Worm (Caenorhabditis elegans) whole organism, L1 larva: ENCODE results near the gene F19C6.5.
A peak's percentile ranks its signal among the peaks of the same experiment; 100 is the strongest.

ENCODE experiments used
- alr-1 ChIP-seq: fragments of 200-800 bp; sonication (Bioruptor generic); optimal IDR thresholded peaks from 2 replicates; lab custom pipeline; 2018; ENCODE audit warnings: borderline replicate concordance, mild to moderate bottlenecking, missing genetic modification characterization, missing compliant biosample characterization
- blmp-1 ChIP-seq: fragments of 150-350 bp; optimal IDR thresholded peaks from 2 replicates; lab custom pipeline; 2014; ENCODE audit warnings: missing biosample characterization, missing genetic modification characterization
- ceh-8 ChIP-seq: fragments of 200-800 bp; sonication (Bioruptor generic); optimal IDR thresholded peaks from 2 replicates; lab custom pipeline; 2018; ENCODE audit warnings: mild to moderate bottlenecking, missing genetic modification characterization, moderate library complexity, missing compliant biosample characterization
- ceh-88 ChIP-seq: fragments of 200-800 bp; sonication (Bioruptor generic); IDR thresholded peaks from 2 replicates; pipeline ENCODE4 v1.3.6; 2022; ENCODE audit warnings: missing genetic modification characterization, missing compliant biosample characterization
- dpl-1 ChIP-seq, 3 experiments: fragments of 150-350 bp in 2 of 3; sonication (generic microtip) in 1 of 3; optimal IDR thresholded peaks; 2 replicates each; lab custom pipeline; 2014 to 2017; ENCODE audit warnings: missing biosample characterization in 3 of 3, missing genetic modification characterization in 3 of 3, missing genetic modification reagents in 3 of 3
- dsc-1 ChIP-seq: sonication (generic microtip); optimal IDR thresholded peaks from 2 replicates; lab custom pipeline; 2016; ENCODE audit warnings: mild to moderate bottlenecking, missing genetic modification characterization, missing compliant biosample characterization
- efl-1 ChIP-seq, 4 experiments: fragments of 150-350 bp; optimal IDR thresholded peaks in 3 of 4; peaks in 1 of 4; 1 replicate in 1 of 4; 2 replicates in 3 of 4; lab custom pipeline; 2014; ENCODE audit warnings: missing biosample characterization in 2 of 4, missing genetic modification characterization in 2 of 4, missing genetic modification reagents in 2 of 4
- egl-13 ChIP-seq: sonication (generic microtip); optimal IDR thresholded peaks from 2 replicates; lab custom pipeline; 2016; ENCODE audit warnings: missing genotype, missing genetic modification reagents, missing genetic modification characterization, missing compliant biosample characterization
- egl-27 ChIP-seq, 2 experiments: fragments of 150-350 bp in 1 of 2; sonication (generic microtip); optimal IDR thresholded peaks; 3 replicates each; lab custom pipeline; 2017 to 2018; ENCODE audit warnings: missing biosample characterization in 2 of 2, missing genetic modification characterization in 2 of 2, missing genetic modification reagents in 2 of 2
- elt-2 ChIP-seq: sonication (generic microtip); optimal IDR thresholded peaks from 2 replicates; lab custom pipeline; 2016; ENCODE audit warnings: missing genetic modification characterization, mild to moderate bottlenecking, inconsistent platforms, missing compliant biosample characterization, missing genetic modification reagents
- elt-3 ChIP-seq, 6 experiments: fragments of 150-350 bp in 1 of 6; sonication (generic microtip); optimal IDR thresholded peaks; 2 replicates each; lab custom pipeline; 2017 to 2018; ENCODE audit warnings: missing biosample characterization in 6 of 6, missing genetic modification characterization in 6 of 6, inconsistent platforms in 1 of 6
- ets-5 ChIP-seq: fragments of 200-800 bp; sonication (Bioruptor generic); IDR thresholded peaks from 2 replicates; pipeline ENCODE4 v1.3.6; 2022; ENCODE audit warnings: missing genetic modification characterization, missing compliant biosample characterization
- hpl-2 ChIP-seq: fragments of 150-350 bp; optimal IDR thresholded peaks from 2 replicates; lab custom pipeline; 2014; ENCODE audit warnings: missing biosample characterization, missing genetic modification reagents, missing genetic modification characterization
- jun-1 ChIP-seq: fragments of 150-350 bp; optimal IDR thresholded peaks from 2 replicates; lab custom pipeline; 2014; ENCODE audit warnings: missing biosample characterization, missing genetic modification reagents, missing genetic modification characterization
- lin-14 ChIP-seq: fragments of 200-800 bp; sonication (Bioruptor generic); optimal IDR thresholded peaks from 2 replicates; lab custom pipeline; 2018; ENCODE audit warnings: mild to moderate bottlenecking, missing genetic modification characterization, moderate library complexity, missing compliant biosample characterization
- lin-15B ChIP-seq: fragments of 150-350 bp; sonication (generic microtip); optimal IDR thresholded peaks from 3 replicates; lab custom pipeline; 2014; ENCODE audit warnings: missing biosample characterization, missing genetic modification characterization
- lin-39 ChIP-seq: fragments of 150-350 bp; optimal IDR thresholded peaks from 2 replicates; lab custom pipeline; 2014; ENCODE audit warnings: missing biosample characterization, missing genetic modification reagents, missing genetic modification characterization
- lir-3 ChIP-seq: sonication (generic microtip); optimal IDR thresholded peaks from 2 replicates; lab custom pipeline; 2016; ENCODE audit warnings: mild to moderate bottlenecking, missing genetic modification characterization, moderate library complexity, missing compliant biosample characterization; ENCODE audit not compliant: poor library complexity
- mab-9 ChIP-seq: fragments of 200-800 bp; sonication (Bioruptor generic); IDR thresholded peaks from 2 replicates; pipeline ENCODE4 v1.3.6; 2022; ENCODE audit warnings: missing genetic modification reagents, missing genetic modification characterization, missing compliant biosample characterization
- mef-2 ChIP-seq: fragments of 150-350 bp; optimal IDR thresholded peaks from 2 replicates; lab custom pipeline; 2014; ENCODE audit warnings: missing biosample characterization, missing genetic modification characterization
- mep-1 ChIP-seq: fragments of 150-350 bp; optimal IDR thresholded peaks from 2 replicates; lab custom pipeline; 2014; ENCODE audit warnings: missing biosample characterization, missing genetic modification characterization
- nhr-19 ChIP-seq: fragments of 200-800 bp; sonication (Bioruptor generic); conservative IDR thresholded peaks from 2 replicates; pipeline ENCODE4 v1.3.6; 2022; ENCODE audit warnings: missing genetic modification characterization, missing compliant biosample characterization
- nhr-20 ChIP-seq: sonication (generic microtip); optimal IDR thresholded peaks from 2 replicates; lab custom pipeline; 2016; ENCODE audit warnings: mild to moderate bottlenecking, missing genetic modification characterization, missing compliant biosample characterization
- nhr-47 ChIP-seq: sonication (generic microtip); optimal IDR thresholded peaks from 2 replicates; lab custom pipeline; 2016; ENCODE audit warnings: mild to moderate bottlenecking, missing genetic modification characterization, moderate library complexity, missing compliant biosample characterization
- nhr-71 ChIP-seq: sonication (generic microtip); optimal IDR thresholded peaks from 2 replicates; lab custom pipeline; 2016; ENCODE audit warnings: mild to moderate bottlenecking, missing genetic modification characterization, moderate library complexity, missing compliant biosample characterization
- nhr-77 ChIP-seq: fragments of 150-350 bp; optimal IDR thresholded peaks from 2 replicates; lab custom pipeline; 2014; ENCODE audit warnings: missing biosample characterization, missing genetic modification characterization
- nhr-84 ChIP-seq: sonication (generic microtip); optimal IDR thresholded peaks from 2 replicates; lab custom pipeline; 2017; ENCODE audit warnings: missing biosample characterization, missing genetic modification characterization
- pag-3 ChIP-seq: sonication (generic microtip); optimal IDR thresholded peaks from 2 replicates; lab custom pipeline; 2017; ENCODE audit warnings: missing genetic modification characterization, mild to moderate bottlenecking, missing compliant biosample characterization, antibody characterized with exemption, borderline replicate concordance; ENCODE audit not compliant: insufficient read depth
- pax-3 ChIP-seq: fragments of 200-800 bp; sonication (Bioruptor generic); optimal IDR thresholded peaks from 2 replicates; lab custom pipeline; 2018; ENCODE audit warnings: mild to moderate bottlenecking, missing genetic modification characterization, moderate library complexity, missing compliant biosample characterization
- pqm-1 ChIP-seq: sonication (generic microtip); optimal IDR thresholded peaks from 3 replicates; lab custom pipeline; 2017; ENCODE audit warnings: missing biosample characterization, missing genetic modification characterization
- rnt-1 ChIP-seq: sonication (generic microtip); optimal IDR thresholded peaks from 2 replicates; lab custom pipeline; 2016; ENCODE audit warnings: mild to moderate bottlenecking, missing genetic modification characterization, moderate library complexity, missing compliant biosample characterization
- sox-4 ChIP-seq: sonication (generic microtip); optimal IDR thresholded peaks from 2 replicates; lab custom pipeline; 2016; ENCODE audit warnings: missing genetic modification characterization, missing compliant biosample characterization
- sptf-1 ChIP-seq: fragments of 150-350 bp; optimal IDR thresholded peaks from 2 replicates; lab custom pipeline; 2014; ENCODE audit warnings: missing biosample characterization, missing genetic modification characterization
- sup-37 ChIP-seq: fragments of 200-800 bp; sonication (Bioruptor generic); optimal IDR thresholded peaks from 2 replicates; lab custom pipeline; 2018; ENCODE audit warnings: mild to moderate bottlenecking, missing genetic modification characterization, missing compliant biosample characterization
- tlp-1 ChIP-seq: fragments of 150-350 bp; optimal IDR thresholded peaks from 2 replicates; lab custom pipeline; 2014; ENCODE audit warnings: missing biosample characterization, missing genetic modification characterization
- unc-130 ChIP-seq: fragments of 150-350 bp; optimal IDR thresholded peaks from 2 replicates; lab custom pipeline; 2017; ENCODE audit warnings: missing biosample characterization, missing genetic modification characterization, inconsistent platforms
- unc-30 ChIP-seq: sonication (generic microtip); optimal IDR thresholded peaks from 2 replicates; lab custom pipeline; 2017; ENCODE audit warnings: missing biosample characterization, missing genetic modification characterization
- ztf-4 ChIP-seq: fragments of 150-350 bp; optimal IDR thresholded peaks from 2 replicates; lab custom pipeline; 2014; ENCODE audit warnings: missing biosample characterization, missing genetic modification characterization

F19C6.5 gene

DNA sequence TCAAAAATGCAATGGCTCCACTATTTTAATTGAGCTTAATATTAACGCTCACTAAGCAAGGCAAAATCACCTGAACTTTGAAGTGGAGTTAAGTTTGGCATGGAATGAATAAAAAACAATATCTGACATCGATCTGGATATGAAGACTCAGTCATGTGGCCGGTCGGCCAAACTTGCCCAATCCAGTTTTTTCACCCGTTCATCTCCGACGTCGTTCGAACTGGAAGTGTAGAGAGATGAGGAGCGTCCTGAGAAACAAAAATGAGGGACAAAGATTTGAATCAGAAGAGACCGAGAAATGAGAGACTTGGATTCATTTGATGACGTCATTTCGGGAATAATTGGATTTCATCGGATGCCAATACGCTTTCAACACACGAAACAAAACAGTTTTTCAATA is 46.6 kb downstream of the F19C6.5 start:
- TF ChIP-seq efl-1 (optimal IDR thresholded peaks at IDR 0.05; lab: Kevin White, UChicago) (no peak), efl-1 (GFP tag; optimal IDR thresholded peaks at IDR 0.05 in 1 of 2; lab: Kevin White, UChicago) (peak in 1 of 2 experiments; percentile 23), nhr-47 (tag; lab: Kevin White, UChicago) (no peak), ztf-4 (peak; percentile 5), jun-1 (peak; percentile 9), blmp-1 (tag; lab: Kevin White, UChicago) (peak; percentile 56), mab-9 (no peak)

DNA sequence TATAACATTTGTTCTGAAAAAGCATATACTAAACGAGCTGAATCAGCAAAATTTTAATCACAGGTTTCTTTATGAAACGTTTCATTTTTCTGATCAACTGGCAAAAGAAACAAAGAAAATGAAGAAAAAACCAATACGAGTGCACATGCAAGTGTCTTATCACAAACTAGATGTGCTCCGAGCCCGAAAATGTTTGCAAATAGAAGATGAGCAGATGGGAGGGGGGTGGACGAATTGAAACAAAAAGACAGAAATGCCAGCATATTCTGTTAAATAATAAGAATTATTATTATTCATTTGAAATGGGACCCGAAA is 50.8 kb downstream of the F19C6.5 start:
- TF ChIP-seq nhr-20 (no peak), lin-15B (tag; lab: Kevin White, UChicago) (no peak), efl-1 (optimal IDR thresholded peaks at IDR 0.05; lab: Kevin White, UChicago) (no peak), efl-1 (GFP tag; optimal IDR thresholded peaks at IDR 0.05 in 1 of 2; lab: Kevin White, UChicago) (peak in 1 of 2 experiments; percentile 47), nhr-19 (no peak), pag-3 (tag; lab: Kevin White, UChicago) (no peak), hpl-2 (GFP tag; lab: Kevin White, UChicago) (no peak), pqm-1 (tag; lab: Kevin White, UChicago) (no peak), pax-3 (no peak), mab-9 (no peak), ceh-88 (GFP tag; lab: Robert Waterston, UW) (no peak), unc-30 (no peak), elt-2 (tag; lab: Kevin White, UChicago) (peak; percentile 31), dpl-1 (GFP tag; optimal IDR thresholded peaks at IDR 0.05; lab: Kevin White, UChicago) (no peak), sox-4 (tag; lab: Kevin White, UChicago) (no peak), blmp-1 (tag; lab: Kevin White, UChicago) (no peak)
- TF ChIP-seq, all 84 proteins: peak for 2

ce11 chrX:9933291-9934008 is 51.3 kb downstream of the F19C6.5 start:
- TF ChIP-seq sup-37, result no peak
- no peak for TF ChIP-seq lin-39
- TF ChIP-seq elt-2 (tag; lab: Kevin White, UChicago), result no peak
- TF ChIP-seq lir-3 (tag; lab: Kevin White, UChicago), result no peak
- no peak for TF ChIP-seq nhr-19
- no peak for TF ChIP-seq sox-4 (tag; lab: Kevin White, UChicago)
- peak; percentile 41 for TF ChIP-seq lin-14
- peak; percentile 28 for TF ChIP-seq rnt-1 (tag; lab: Kevin White, UChicago)
- TF ChIP-seq dsc-1, result no peak
- no peak for TF ChIP-seq mef-2
- TF ChIP-seq tlp-1 (tag; lab: Kevin White, UChicago), result no peak
- TF ChIP-seq elt-3 (tag; optimal IDR thresholded peaks at IDR 0.05; lab: Kevin White, UChicago), result no peak
- TF ChIP-seq egl-27 (tag; optimal IDR thresholded peaks at IDR 0.05; lab: Kevin White, UChicago), result no peak
- no peak for TF ChIP-seq pqm-1 (tag; lab: Kevin White, UChicago)
- no peak for TF ChIP-seq nhr-20
- no peak for TF ChIP-seq dpl-1 (GFP tag; optimal IDR thresholded peaks at IDR 0.05; lab: Kevin White, UChicago)
- TF ChIP-seq sptf-1 (tag; lab: Kevin White, UChicago), result no peak
- TF ChIP-seq unc-130 (tag; lab: Kevin White, UChicago), result peak; percentile 9
- TF ChIP-seq mep-1, result no peak
- TF ChIP-seq efl-1 (optimal IDR thresholded peaks at IDR 0.05; lab: Kevin White, UChicago), result no peak
- peak in 1 of 2 experiments; percentile 61 for TF ChIP-seq efl-1 (GFP tag; optimal IDR thresholded peaks at IDR 0.05 in 1 of 2; lab: Kevin White, UChicago)
- TF ChIP-seq ceh-8 (GFP tag; lab: Kevin White, UChicago), result no peak
- no peak for TF ChIP-seq egl-13
- TF ChIP-seq ztf-4, result no peak
- peak; percentile 36 for TF ChIP-seq nhr-71
- no peak for TF ChIP-seq nhr-47 (tag; lab: Kevin White, UChicago)
- no peak for TF ChIP-seq nhr-77 (tag; lab: Kevin White, UChicago)
- no peak for TF ChIP-seq alr-1 (tag; lab: Kevin White, UChicago)
- TF ChIP-seq ets-5, result no peak
- no peak for TF ChIP-seq nhr-84 (tag; lab: Kevin White, UChicago)
